Worm (Caenorhabditis elegans) whole organism, L4 larva: ENCODE measurements around the gene sqrd-1.
A peak's percentile ranks its signal among the peaks of the same experiment; 100 is the strongest.

Experiments used
- F10B5.3 ChIP-seq: sonication (generic microtip); optimal IDR thresholded peaks from 2 replicates; lab custom pipeline; 2016; ENCODE audit warnings: mild to moderate bottlenecking, missing genetic modification characterization, missing compliant biosample characterization
- F44E2.7 ChIP-seq: fragments of 200-800 bp; sonication (Bioruptor generic); IDR thresholded peaks from 2 replicates; pipeline ENCODE4 v2.1.2; 2022; ENCODE audit warnings: missing genetic modification characterization, missing compliant biosample characterization
- T20F7.1 ChIP-seq: fragments of 200-800 bp; sonication (Bioruptor generic); optimal IDR thresholded peaks from 2 replicates; lab custom pipeline; 2018; ENCODE audit warnings: mild to moderate bottlenecking, missing genetic modification characterization, missing compliant biosample characterization
- Y105C5A.15 ChIP-seq: fragments of 200-800 bp; sonication (Bioruptor generic); IDR thresholded peaks from 2 replicates; pipeline ENCODE4 v1.3.6; 2022; ENCODE audit warnings: missing genetic modification characterization, missing compliant biosample characterization
- Y48G9A.11 ChIP-seq: fragments of 200-800 bp; sonication (Bioruptor generic); IDR thresholded peaks from 2 replicates; pipeline ENCODE4 v1.3.6; 2022; ENCODE audit warnings: missing genetic modification reagents, missing genetic modification characterization, missing compliant biosample characterization
- aha-1 ChIP-seq: fragments of 150-350 bp; peaks from one replicate; lab custom pipeline; 2014; ENCODE audit warnings: missing biosample characterization, missing genetic modification characterization
- ama-1 ChIP-seq: fragments of 150-350 bp; optimal IDR thresholded peaks from 2 replicates; lab custom pipeline; 2014; ENCODE audit warnings: inconsistent platforms, mixed read lengths
- arid-1 ChIP-seq: fragments of 200-800 bp; sonication (Bioruptor generic); conservative IDR thresholded peaks from 2 replicates; pipeline ENCODE4 v1.3.6; 2022; ENCODE audit warnings: missing genetic modification reagents, missing genetic modification characterization, missing compliant biosample characterization
- attf-4 ChIP-seq: sonication (generic microtip); optimal IDR thresholded peaks from 3 replicates; lab custom pipeline; 2017; ENCODE audit warnings: missing biosample characterization, missing genetic modification characterization
- ceh-62 ChIP-seq: sonication (generic microtip); optimal IDR thresholded peaks from 2 replicates; lab custom pipeline; 2017; ENCODE audit warnings: missing biosample characterization, missing genetic modification characterization
- ceh-82 ChIP-seq: sonication (generic microtip); optimal IDR thresholded peaks from 2 replicates; lab custom pipeline; 2017; ENCODE audit warnings: missing biosample characterization, missing genetic modification characterization
- cey-2 ChIP-seq: sonication (generic microtip); optimal IDR thresholded peaks from 3 replicates; lab custom pipeline; 2017; ENCODE audit warnings: missing genetic modification characterization, mild to moderate bottlenecking, missing compliant biosample characterization, antibody characterized with exemption, borderline replicate concordance; ENCODE audit not compliant: insufficient read depth
- ctbp-1 ChIP-seq: fragments of 200-800 bp; sonication (Bioruptor generic); IDR thresholded peaks from 2 replicates; pipeline ENCODE4 v1.3.6; 2022; ENCODE audit warnings: missing genetic modification reagents, missing genetic modification characterization, missing compliant biosample characterization
- daf-16 ChIP-seq, 3 experiments: sonication (generic microtip); optimal IDR thresholded peaks; 2 replicates each; lab custom pipeline; 2016 to 2017; ENCODE audit warnings: missing genetic modification characterization in 3 of 3, missing genetic modification reagents in 3 of 3, mild to moderate bottlenecking in 2 of 3, missing compliant biosample characterization in 2 of 3, missing biosample characterization in 1 of 3, moderate library complexity in 1 of 3
- daf-8 ChIP-seq: fragments of 200-800 bp; sonication (Bioruptor generic); IDR thresholded peaks from 2 replicates; pipeline ENCODE4 v1.3.6; 2022; ENCODE audit warnings: missing genetic modification characterization, missing compliant biosample characterization
- dmd-6 ChIP-seq: fragments of 200-800 bp; sonication (Bioruptor generic); IDR thresholded peaks from 2 replicates; pipeline ENCODE4 v1.3.6; 2022; ENCODE audit warnings: missing genetic modification reagents, missing genetic modification characterization, missing compliant biosample characterization
- dve-1 ChIP-seq: sonication (generic microtip); optimal IDR thresholded peaks from 2 replicates; lab custom pipeline; 2017; ENCODE audit warnings: antibody characterized with exemption, mild to moderate bottlenecking, missing genetic modification characterization, missing compliant biosample characterization; ENCODE audit not compliant: insufficient read depth
- hif-1 ChIP-seq, 2 experiments: sonication (generic microtip); optimal IDR thresholded peaks; 2 replicates each; lab custom pipeline; 2016 to 2017; ENCODE audit warnings: missing compliant biosample characterization in 2 of 2, missing genetic modification characterization in 2 of 2, missing genetic modification reagents in 2 of 2, missing genotype in 2 of 2, mild to moderate bottlenecking in 1 of 2
- hlh-30 ChIP-seq: sonication (generic microtip); optimal IDR thresholded peaks from 2 replicates; lab custom pipeline; 2017; ENCODE audit warnings: antibody characterized with exemption, mild to moderate bottlenecking, missing genetic modification characterization, missing compliant biosample characterization; ENCODE audit not compliant: insufficient read depth
- lim-7 ChIP-seq: fragments of 200-800 bp; sonication (Bioruptor generic); IDR thresholded peaks from 2 replicates; pipeline ENCODE4 v1.3.6; 2022; ENCODE audit warnings: missing genetic modification characterization, missing compliant biosample characterization
- lin-1 ChIP-seq: fragments of 200-800 bp; sonication (Bioruptor generic); IDR thresholded peaks from 2 replicates; pipeline ENCODE4 v1.3.6; 2022; ENCODE audit warnings: missing genetic modification reagents, missing genetic modification characterization, missing compliant biosample characterization
- lin-29 ChIP-seq: fragments of 200-800 bp; sonication (Bioruptor generic); IDR thresholded peaks from 2 replicates; pipeline ENCODE4 v1.3.6; 2022; ENCODE audit warnings: missing genetic modification reagents, missing genetic modification characterization, missing compliant biosample characterization
- lin-38 ChIP-seq: fragments of 200-800 bp; sonication (Bioruptor generic); IDR thresholded peaks from 2 replicates; pipeline ENCODE4 v1.3.6; 2022; ENCODE audit warnings: missing genetic modification reagents, missing genetic modification characterization, missing compliant biosample characterization
- lsy-2 ChIP-seq, 2 experiments: fragments of 150-350 bp in 1 of 2; sonication (generic microtip) in 1 of 2; optimal IDR thresholded peaks; 2 replicates each; lab custom pipeline; 2014 to 2017; ENCODE audit warnings: missing biosample characterization in 2 of 2, missing genetic modification characterization in 2 of 2
- madf-9 ChIP-seq: fragments of 200-800 bp; sonication (Bioruptor generic); conservative IDR thresholded peaks from 2 replicates; pipeline ENCODE4 v1.3.6; 2022; ENCODE audit warnings: missing genetic modification reagents, missing genetic modification characterization, missing compliant biosample characterization
- mdl-1 ChIP-seq, 2 experiments: fragments of 150-350 bp in 1 of 2; sonication (generic microtip) in 1 of 2; optimal IDR thresholded peaks; 2 replicates each; lab custom pipeline; 2014 to 2017; ENCODE audit warnings: missing biosample characterization in 2 of 2, missing genetic modification characterization in 2 of 2
- mdt-29 ChIP-seq: fragments of 200-800 bp; sonication (Bioruptor generic); IDR thresholded peaks from 2 replicates; pipeline ENCODE4 v1.3.6; 2022; ENCODE audit warnings: missing genetic modification reagents, missing genetic modification characterization, missing compliant biosample characterization
- mep-1 ChIP-seq: fragments of 150-350 bp; sonication (generic microtip); optimal IDR thresholded peaks from 3 replicates; lab custom pipeline; 2014; ENCODE audit warnings: missing biosample characterization, missing genetic modification characterization
- mxl-2 ChIP-seq: fragments of 200-800 bp; sonication (Bioruptor generic); conservative IDR thresholded peaks from 2 replicates; pipeline ENCODE4 v1.3.6; 2022; ENCODE audit warnings: missing genetic modification reagents, missing genetic modification characterization, missing compliant biosample characterization
- nhr-237 ChIP-seq: sonication (generic microtip); optimal IDR thresholded peaks from 2 replicates; lab custom pipeline; 2017; ENCODE audit warnings: missing biosample characterization, missing genetic modification characterization
- nhr-28 ChIP-seq: fragments of 150-350 bp; optimal IDR thresholded peaks from 2 replicates; lab custom pipeline; 2014; ENCODE audit warnings: missing biosample characterization, missing genetic modification characterization
- nhr-6 ChIP-seq: fragments of 150-350 bp; optimal IDR thresholded peaks from 2 replicates; lab custom pipeline; 2014; ENCODE audit warnings: missing biosample characterization, missing genetic modification characterization
- nhr-77 ChIP-seq: fragments of 150-350 bp; optimal IDR thresholded peaks from 2 replicates; lab custom pipeline; 2014; ENCODE audit warnings: missing biosample characterization, missing genetic modification characterization
- pha-4 ChIP-seq, 2 experiments: fragments of 150-350 bp in 1 of 2; fragments of 200-800 bp in 1 of 2; sonication (Bioruptor generic) in 1 of 2; IDR thresholded peaks in 1 of 2; optimal IDR thresholded peaks in 1 of 2; 2 replicates each; pipeline versions ENCODE4 v1.3.6 to Lab custom; 2014 to 2022; ENCODE audit warnings: missing genetic modification characterization in 2 of 2, missing genetic modification reagents in 2 of 2, missing biosample characterization in 1 of 2, missing compliant biosample characterization in 1 of 2
- set-16 ChIP-seq: fragments of 200-800 bp; sonication (Bioruptor generic); IDR thresholded peaks from 2 replicates; pipeline ENCODE4 v1.3.6; 2022; ENCODE audit warnings: missing genetic modification reagents, missing genetic modification characterization, missing compliant biosample characterization
- snpc-1.2 ChIP-seq: fragments of 200-800 bp; sonication (Bioruptor generic); IDR thresholded peaks from 2 replicates; pipeline ENCODE4 v1.3.6; 2022; ENCODE audit warnings: missing genetic modification reagents, missing genetic modification characterization, missing compliant biosample characterization
- tag-97 ChIP-seq: fragments of 200-800 bp; sonication (Bioruptor generic); IDR thresholded peaks from 2 replicates; pipeline ENCODE4 v1.3.6; 2022; ENCODE audit warnings: missing genetic modification characterization, missing compliant biosample characterization
- unc-39 ChIP-seq: sonication (generic microtip); optimal IDR thresholded peaks from 2 replicates; lab custom pipeline; 2017; ENCODE audit warnings: missing biosample characterization, missing genetic modification characterization
- unc-62 ChIP-seq, 3 experiments: fragments of 150-350 bp in 1 of 3; sonication (generic microtip); optimal IDR thresholded peaks in 2 of 3; peaks in 1 of 3; 1 replicate in 1 of 3; 2 replicates in 2 of 3; lab custom pipeline; 2014 to 2017; ENCODE audit warnings: missing biosample characterization in 3 of 3, missing genetic modification characterization in 3 of 3, missing genetic modification reagents in 3 of 3, missing genotype in 1 of 3
- zip-11 ChIP-seq: fragments of 200-800 bp; sonication (Bioruptor generic); IDR thresholded peaks from 2 replicates; pipeline ENCODE4 v1.3.6; 2022; ENCODE audit warnings: missing genetic modification characterization, missing compliant biosample characterization
- zip-2 ChIP-seq: fragments of 150-350 bp; optimal IDR thresholded peaks from 2 replicates; lab custom pipeline; 2014; ENCODE audit warnings: missing biosample characterization, missing genetic modification characterization
- ztf-7 ChIP-seq: fragments of 150-350 bp; optimal IDR thresholded peaks from 2 replicates; lab custom pipeline; 2014; ENCODE audit warnings: missing biosample characterization, missing genetic modification characterization

The sqrd-1 gene

DNA sequence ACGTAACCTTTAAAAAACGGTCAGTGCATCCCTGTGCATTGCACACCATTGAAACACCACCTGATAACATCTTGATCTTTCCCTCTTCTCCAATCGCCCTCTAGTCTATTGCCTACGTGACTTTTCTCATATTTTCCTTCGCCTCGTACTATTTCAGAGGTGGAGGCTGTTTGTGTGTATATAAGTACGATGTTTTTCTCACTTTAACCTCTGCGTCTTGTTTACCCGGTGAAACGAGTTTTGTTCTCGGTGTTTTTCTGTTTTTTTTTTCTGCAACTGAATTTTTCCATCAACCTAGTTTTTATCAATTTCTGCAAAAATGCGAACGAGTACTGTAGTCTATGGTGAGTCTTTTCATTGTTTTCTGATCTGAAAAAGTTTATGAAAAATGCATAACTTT lies at the start of gene sqrd-1:
sqrd-1 (plus strand) TSS at position 158 of the 400 bp plus-strand sequence.
- TF ChIP-seq ctbp-1 (GFP tag; lab: Robert Waterston, UW) (no peak), dve-1 (peak; percentile 52), unc-39 (tag; lab: Kevin White, UChicago) (no peak), madf-9 (GFP tag; lab: Robert Waterston, UW) (no peak), ztf-7 (no peak), F44E2.7 (GFP tag; lab: Robert Waterston, UW) (no peak), snpc-1.2 (no peak), tag-97 (GFP tag; lab: Robert Waterston, UW) (no peak), attf-4 (no peak), Y48G9A.11 (no peak), lim-7 (GFP tag; lab: Robert Waterston, UW) (no peak), mep-1 (peak; percentile 46), mdt-29 (GFP tag; lab: Robert Waterston, UW) (no peak), daf-8 (no peak), hif-1 (tag; optimal IDR thresholded peaks at IDR 0.05; lab: Kevin White, UChicago) (peak; percentile 97 to 99), lin-29 (GFP tag; lab: Robert Waterston, UW) (no peak), Y105C5A.15 (GFP tag; lab: Robert Waterston, UW) (no peak), unc-62 (GFP tag; optimal IDR thresholded peaks at IDR 0.05 in 1 of 2; lab: Kevin White, UChicago) (peak in 1 of 2 experiments; percentile 93), unc-62 (tag; optimal IDR thresholded peaks at IDR 0.05; lab: Kevin White, UChicago) (no peak), pha-4 (GFP tag; IDR thresholded peaks at IDR 0.05; lab: Robert Waterston, UW) (no peak), pha-4 (tag; optimal IDR thresholded peaks at IDR 0.05; lab: Kevin White, UChicago) (no peak), ceh-82 (tag; lab: Kevin White, UChicago) (no peak), dmd-6 (GFP tag; lab: Robert Waterston, UW) (peak; percentile 50), ceh-62 (tag; lab: Kevin White, UChicago) (no peak), hlh-30 (peak; percentile 1), lsy-2 (tag; optimal IDR thresholded peaks at IDR 0.05; lab: Kevin White, UChicago) (peak in 1 of 2 experiments; percentile 43), aha-1 (peak; percentile 100), zip-2 (tag; lab: Kevin White, UChicago) (no peak), cey-2 (tag; lab: Kevin White, UChicago) (no peak), F10B5.3 (tag; lab: Kevin White, UChicago) (no peak), lin-38 (GFP tag; lab: Robert Waterston, UW) (no peak), mdl-1 (tag; optimal IDR thresholded peaks at IDR 0.05; lab: Kevin White, UChicago) (peak in 1 of 2 experiments; percentile 37), zip-11 (no peak), T20F7.1 (GFP tag; lab: Kevin White, UChicago) (no peak), daf-16 (GFP tag; optimal IDR thresholded peaks at IDR 0.05; lab: Kevin White, UChicago) (peak in 1 of 2 experiments; percentile 93), daf-16 (tag; optimal IDR thresholded peaks at IDR 0.05; lab: Kevin White, UChicago) (peak; percentile 88), nhr-6 (no peak), set-16 (no peak), lin-1 (no peak), arid-1 (GFP tag; lab: Robert Waterston, UW) (no peak), nhr-237 (tag; lab: Kevin White, UChicago) (no peak), mxl-2 (GFP tag; lab: Robert Waterston, UW) (no peak), ama-1 (peak; percentile 66), nhr-28 (tag; lab: Kevin White, UChicago) (peak; percentile 47), nhr-77 (tag; lab: Kevin White, UChicago) (no peak)
- TF ChIP-seq, all 104 proteins: peak for 12
